1 fruit fly cellular context compared by ENCODE assay signal in the genomic region with DNA sequence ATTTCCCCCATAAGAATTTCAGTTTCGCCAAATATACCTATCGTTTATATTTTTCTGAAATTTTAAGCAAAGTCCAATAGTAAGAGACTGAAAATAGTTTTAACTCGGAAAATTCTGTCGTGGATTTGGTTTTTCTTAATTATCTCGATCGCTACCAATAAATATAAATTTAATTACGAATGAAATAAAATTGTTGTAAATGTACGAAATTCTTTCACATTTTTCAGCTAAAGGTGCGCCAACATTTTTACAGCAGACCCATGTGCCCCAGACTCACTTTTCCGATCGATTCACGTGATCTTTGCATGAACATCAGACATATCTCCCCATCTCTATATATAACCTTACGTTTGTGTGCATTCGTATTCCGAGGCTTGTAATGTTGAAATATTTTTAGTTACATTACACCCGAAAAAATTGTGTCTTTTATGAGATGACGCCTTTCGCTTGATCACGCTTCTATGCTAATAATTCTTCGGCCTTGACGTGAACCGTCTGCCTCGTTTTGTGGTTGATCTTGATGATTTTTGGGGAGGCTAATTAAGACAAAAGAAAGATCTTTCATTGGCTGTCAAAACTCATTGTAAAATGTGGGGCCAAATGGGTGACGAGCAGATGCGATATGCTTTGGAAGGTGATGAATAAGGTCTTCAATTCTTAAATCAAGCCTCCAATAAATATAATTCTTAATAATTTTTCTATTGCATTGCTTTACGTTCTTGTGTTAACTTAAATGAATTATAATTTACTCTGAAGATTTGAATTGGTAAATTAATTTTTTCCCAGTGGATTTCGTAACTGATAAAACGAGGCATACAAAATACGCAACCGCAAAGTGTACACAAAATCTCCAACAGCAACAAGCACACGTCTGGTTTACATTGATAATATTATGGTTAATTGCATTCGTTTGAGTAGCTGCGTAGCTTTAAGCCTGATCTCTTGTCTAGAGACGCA.
TF ChIP-seq lines count a peak whose summit lies in the region.

No protein-coding gene starts in this region.

TF ChIP-seq in whole organism, embryonic, 481 proteins besides CTCF, POLR2A, EP300 and RAD21 (continued from another document):
- no peak for TF ChIP-seq Trl (optimal IDR thresholded peaks at IDR 0.05; lab: Kevin White, UChicago)
- TF ChIP-seq Trl (GFP tag; optimal IDR thresholded peaks at IDR 0.05; lab: Kevin White, UChicago) = no peak
- TF ChIP-seq Meics (GFP tag; optimal IDR thresholded peaks at IDR 0.05; lab: Kevin White, UChicago) = peak; percentile 52
- TF ChIP-seq CG17385 (GFP tag; optimal IDR thresholded peaks at IDR 0.05; lab: Kevin White, UChicago) = peak; percentile 48
- TF ChIP-seq Hmx (GFP tag; optimal IDR thresholded peaks at IDR 0.05; lab: Kevin White, UChicago) = no peak
- no peak for TF ChIP-seq Lhr (GFP tag; optimal IDR thresholded peaks at IDR 0.05; lab: Kevin White, UChicago)
- TF ChIP-seq HLH54F (GFP tag; optimal IDR thresholded peaks at IDR 0.05; lab: Kevin White, UChicago) = peak; percentile 0
- TF ChIP-seq CG8478 (optimal IDR thresholded peaks at IDR 0.05; lab: Kevin White, UChicago) = no peak
- TF ChIP-seq CG10366 (GFP tag; IDR thresholded peaks at IDR 0.05; lab: Robert Waterston, UW) = peak; percentile 31; the same call in 1 of the 2 replicates
- TF ChIP-seq sqz (GFP tag; optimal IDR thresholded peaks at IDR 0.05; lab: Kevin White, UChicago) = peak; percentile 42
- TF ChIP-seq CG1603 (tag; optimal IDR thresholded peaks at IDR 0.05; lab: Kevin White, UChicago) = peak; percentile 6
- TF ChIP-seq Tbp (GFP tag; optimal IDR thresholded peaks at IDR 0.05; lab: Kevin White, UChicago) = no peak
- TF ChIP-seq TFAM (GFP tag; optimal IDR thresholded peaks at IDR 0.05; lab: Kevin White, UChicago) = no peak
- TF ChIP-seq cad (GFP tag; optimal IDR thresholded peaks at IDR 0.05; lab: Kevin White, UChicago) = no peak
- TF ChIP-seq CG10321 (GFP tag; IDR thresholded peaks at IDR 0.05; lab: Robert Waterston, UW) = no peak
- TF ChIP-seq gt (GFP tag; IDR thresholded peaks at IDR 0.05; lab: Robert Waterston, UW) = no peak
- TF ChIP-seq zfh2 (GFP tag; optimal IDR thresholded peaks at IDR 0.05; lab: Kevin White, UChicago) = no peak
- TF ChIP-seq chn (GFP tag; optimal IDR thresholded peaks at IDR 0.05; lab: Kevin White, UChicago) = no peak
- TF ChIP-seq scrt (GFP tag; optimal IDR thresholded peaks at IDR 0.05; lab: Kevin White, UChicago) = no peak
- no peak for TF ChIP-seq Antp (GFP tag; optimal IDR thresholded peaks at IDR 0.05; lab: Kevin White, UChicago)
- peak; percentile 62 for TF ChIP-seq CG12391 (tag; optimal IDR thresholded peaks at IDR 0.05; lab: Kevin White, UChicago)
- TF ChIP-seq fd3F (GFP tag; optimal IDR thresholded peaks at IDR 0.05; lab: Kevin White, UChicago) = peak; percentile 21
- TF ChIP-seq Nf-YC (tag; optimal IDR thresholded peaks at IDR 0.05; lab: Kevin White, UChicago) = peak; percentile 68
- no peak for TF ChIP-seq CG17186 (GFP tag; optimal IDR thresholded peaks at IDR 0.05; lab: Kevin White, UChicago)
- peak; percentile 32 for TF ChIP-seq CG15696 (tag; optimal IDR thresholded peaks at IDR 0.05; lab: Kevin White, UChicago)
- no peak for TF ChIP-seq unc-4 (GFP tag; IDR thresholded peaks at IDR 0.05; lab: Robert Waterston, UW; ENCODE audit: partially characterized antibody)
- peak; percentile 24 for TF ChIP-seq CG10543 (GFP tag; optimal IDR thresholded peaks at IDR 0.05; lab: Kevin White, UChicago)
- no peak for TF ChIP-seq CG14050 (GFP tag; IDR thresholded peaks at IDR 0.05; lab: Robert Waterston, UW)
- no peak for TF ChIP-seq CG10959 (GFP tag; IDR thresholded peaks at IDR 0.05; lab: Robert Waterston, UW)
- peak; percentile 56 for TF ChIP-seq Asciz (GFP tag; optimal IDR thresholded peaks at IDR 0.05; lab: Kevin White, UChicago)
- TF ChIP-seq CG10147 (GFP tag; optimal IDR thresholded peaks at IDR 0.05; lab: Kevin White, UChicago) = no peak
- no peak for TF ChIP-seq GATAe (GFP tag; conservative IDR thresholded peaks at IDR 0.05; lab: Robert Waterston, UW)
- TF ChIP-seq Usf (GFP tag; optimal IDR thresholded peaks at IDR 0.05; lab: Kevin White, UChicago) = no peak
- TF ChIP-seq CG12942 (GFP tag; optimal IDR thresholded peaks at IDR 0.05; lab: Kevin White, UChicago) = no peak
- peak; percentile 13 for TF ChIP-seq CG6854 (GFP tag; optimal IDR thresholded peaks at IDR 0.05; lab: Kevin White, UChicago)
- no peak for TF ChIP-seq Dek (tag; optimal IDR thresholded peaks at IDR 0.05; lab: Kevin White, UChicago)
- no peak for TF ChIP-seq sna (GFP tag; IDR thresholded peaks at IDR 0.05; lab: Robert Waterston, UW; ENCODE audit: partially characterized antibody)
- peak; percentile 82 for TF ChIP-seq CG11504 (tag; optimal IDR thresholded peaks at IDR 0.05; lab: Kevin White, UChicago)
- TF ChIP-seq trem (tag; optimal IDR thresholded peaks at IDR 0.05; lab: Kevin White, UChicago) = peak; percentile 27
- peak; percentile 40 for TF ChIP-seq sug (tag; optimal IDR thresholded peaks at IDR 0.05; lab: Kevin White, UChicago)
- no peak for TF ChIP-seq dan (GFP tag; IDR thresholded peaks at IDR 0.05; lab: Robert Waterston, UW)
- TF ChIP-seq CG9932 (GFP tag; IDR thresholded peaks at IDR 0.05; lab: Robert Waterston, UW) = no peak
- TF ChIP-seq CG1647 (GFP tag; optimal IDR thresholded peaks at IDR 0.05; lab: Kevin White, UChicago) = no peak
- no peak for TF ChIP-seq Oaz (GFP tag; IDR thresholded peaks at IDR 0.05; lab: Robert Waterston, UW)
- TF ChIP-seq hbn (GFP tag; IDR thresholded peaks at IDR 0.05; lab: Robert Waterston, UW; ENCODE audit: partially characterized antibody) = no peak
